Worm (Caenorhabditis elegans): ENCODE results near the gene sld-5.

ce11 chrV:20279309-20279708 is 41.8 kb upstream of the sld-5 start:
- TF ChIP-seq lin-13 (GFP tag; optimal IDR thresholded peaks at IDR 0.05) (no peak), lin-15B (tag; optimal IDR thresholded peaks at IDR 0.05) (no peak)

All from whole organism, L1 larva.